Worm (Caenorhabditis elegans): ENCODE data around the gene ifd-1.

ce11 chrX:8831162-8831561 is 6.9 kb upstream of the ifd-1 start, which contains the start of gene C28G1.6:
- no peak for TF ChIP-seq klf-2 (GFP tag; conservative IDR thresholded peaks at IDR 0.05)
- no peak for TF ChIP-seq flt-1 (GFP tag; IDR thresholded peaks at IDR 0.05)
- TF ChIP-seq tab-1 (GFP tag; IDR thresholded peaks at IDR 0.05): no peak
- no peak for TF ChIP-seq ztf-29 (GFP tag; IDR thresholded peaks at IDR 0.05)
- no peak for TF ChIP-seq T22C8.4 (GFP tag; IDR thresholded peaks at IDR 0.05)
- no peak for TF ChIP-seq ref-1 (GFP tag; conservative IDR thresholded peaks at IDR 0.05)
- no peak for TF ChIP-seq med-1 (GFP tag; optimal IDR thresholded peaks at IDR 0.05; ENCODE audit: insufficient read depth)
- no peak for TF ChIP-seq cog-1 (tag; optimal IDR thresholded peaks at IDR 0.05)
- no peak for TF ChIP-seq ztf-23 (GFP tag; IDR thresholded peaks at IDR 0.05)
